Worm (Caenorhabditis elegans): ENCODE data around the gene Y38F1A.2.

DNA sequence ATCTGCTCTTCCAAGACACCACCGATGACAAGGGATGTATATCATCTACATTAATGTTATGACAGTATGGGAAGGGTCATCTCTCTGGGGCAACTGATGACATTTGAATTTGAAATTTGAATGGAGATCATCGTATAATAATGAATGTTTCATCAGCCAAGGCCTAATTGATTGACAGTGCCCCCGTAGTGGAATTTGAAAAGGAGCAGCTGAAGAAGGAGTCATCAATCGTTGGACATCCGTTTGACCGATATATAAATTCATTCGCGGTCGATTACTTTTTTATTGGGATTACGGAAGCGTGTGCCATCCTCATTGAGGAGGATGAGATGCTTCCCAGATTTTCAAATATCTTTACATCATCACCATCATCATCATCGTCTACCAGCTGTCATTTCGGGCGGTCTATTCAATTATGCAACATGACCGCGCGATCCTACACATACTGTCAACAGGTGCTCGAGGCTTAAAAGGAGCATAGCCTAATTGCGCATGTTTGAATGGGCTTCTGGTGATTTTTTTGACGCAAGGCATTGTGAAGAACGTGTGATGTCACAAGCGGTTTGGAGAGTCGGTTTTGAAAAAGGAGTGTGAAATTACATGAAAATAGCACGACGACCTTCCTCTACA, 36.3 kb downstream of the Y38F1A.2 start:
- TF ChIP-seq nhr-11 (tag; optimal IDR thresholded peaks at IDR 0.05): no peak
- no peak for TF ChIP-seq ZK546.5 (tag; optimal IDR thresholded peaks at IDR 0.05)
